Fruit fly (Drosophila melanogaster) whole organism, embryonic: ENCODE measurements around the gene scu.

Source experiments
- Antp ChIP-seq: fragments of 200-800 bp; sonication (Bioruptor generic); optimal IDR thresholded peaks from 3 replicates; lab custom pipeline; 2016; ENCODE audit warnings: missing biosample characterization, missing genetic modification characterization
- BEAF-32 ChIP-seq: fragments of 200-800 bp; sonication (Bioruptor generic); optimal IDR thresholded peaks from 3 replicates; lab custom pipeline; 2017; ENCODE audit warnings: missing biosample characterization, missing genetic modification characterization, mild to moderate bottlenecking, moderate library complexity, missing genetic modification reagents
- CG17186 ChIP-seq: fragments of 200-800 bp; sonication (Bioruptor generic); optimal IDR thresholded peaks from 3 replicates; lab custom pipeline; 2017; ENCODE audit warnings: missing biosample characterization, missing genetic modification reagents, missing genetic modification characterization
- CG4360 ChIP-seq: fragments of 200-800 bp; sonication (Bioruptor generic); IDR thresholded peaks from 2 replicates; pipeline ENCODE4 v1.3.6; 2022; ENCODE audit warnings: missing biosample characterization, missing genetic modification characterization
- CTCF ChIP-seq: fragments of 200-800 bp; sonication (Bioruptor generic); optimal IDR thresholded peaks from 2 replicates; lab custom pipeline; 2017; ENCODE audit warnings: missing biosample characterization, mild to moderate bottlenecking, missing genetic modification characterization, moderate library complexity
- Dip3 ChIP-seq: fragments of 200-800 bp; sonication (Bioruptor generic); optimal IDR thresholded peaks from 3 replicates; lab custom pipeline; 2016; ENCODE audit warnings: missing biosample characterization, missing genetic modification characterization
- E2f2 ChIP-seq: fragments of 200-800 bp; sonication (Bioruptor generic); IDR thresholded peaks from 2 replicates; pipeline ENCODE4 v1.3.6; 2022; ENCODE audit warnings: missing biosample characterization, missing genetic modification characterization
- MBD-R2 ChIP-seq: fragments of 200-800 bp; sonication (Bioruptor generic); IDR thresholded peaks from 2 replicates; pipeline ENCODE4 v1.3.6; 2022; ENCODE audit warnings: missing biosample characterization, missing genetic modification characterization
- Neu2 ChIP-seq: fragments of 200-800 bp; sonication (Bioruptor generic); optimal IDR thresholded peaks from 3 replicates; lab custom pipeline; 2016; ENCODE audit warnings: missing biosample characterization, missing genetic modification characterization, borderline replicate concordance
- cwo ChIP-seq: fragments of 200-800 bp; sonication (Bioruptor generic); optimal IDR thresholded peaks from 3 replicates; lab custom pipeline; 2017; ENCODE audit warnings: missing biosample characterization, missing genetic modification characterization, mild to moderate bottlenecking, moderate library complexity, missing genetic modification reagents
- ind ChIP-seq: fragments of 200-800 bp; sonication (Bioruptor generic); optimal IDR thresholded peaks from 3 replicates; lab custom pipeline; 2016; ENCODE audit warnings: missing biosample characterization, missing genetic modification characterization
- mirr ChIP-seq: fragments of 200-800 bp; sonication (Bioruptor generic); optimal IDR thresholded peaks from 3 replicates; lab custom pipeline; 2018; ENCODE audit warnings: missing biosample characterization, mild to moderate bottlenecking, missing genetic modification characterization
- peb ChIP-seq: fragments of 200-800 bp; sonication (Bioruptor generic); IDR thresholded peaks from 2 replicates; pipeline ENCODE4 v1.3.6; 2022; ENCODE audit warnings: missing biosample characterization, missing genetic modification characterization
- run ChIP-seq: fragments of 200-800 bp; sonication (Bioruptor generic); optimal IDR thresholded peaks from 3 replicates; lab custom pipeline; 2018; ENCODE audit warnings: missing biosample characterization, mild to moderate bottlenecking, missing genetic modification characterization

- TF ChIP-seq Dip3 (GFP tag; lab: Kevin White, UChicago), result peak; percentile 83
- TF ChIP-seq MBD-R2 (GFP tag; lab: Robert Waterston, UW), result peak; percentile 68
- peak; percentile 13 for TF ChIP-seq mirr (GFP tag; lab: Kevin White, UChicago)
- TF ChIP-seq Antp (GFP tag; lab: Kevin White, UChicago), result peak; percentile 65
- peak; percentile 48 for TF ChIP-seq cwo (GFP tag; lab: Kevin White, UChicago)
- TF ChIP-seq ind, result peak; percentile 82
- peak; percentile 48; the same call in 1 of the 2 replicates for TF ChIP-seq peb (GFP tag; lab: Robert Waterston, UW)
- no peak for TF ChIP-seq CG4360 (GFP tag; lab: Robert Waterston, UW)
- TF ChIP-seq BEAF-32 (GFP tag; lab: Kevin White, UChicago), result peak; percentile 53
- no peak for TF ChIP-seq Neu2
- TF ChIP-seq run (tag; lab: Kevin White, UChicago), result peak; percentile 3
- peak; percentile 90 for TF ChIP-seq CG17186 (GFP tag; lab: Kevin White, UChicago)
- peak; percentile 66 for TF ChIP-seq E2f2 (GFP tag; lab: Robert Waterston, UW)
- no peak for TF ChIP-seq CTCF (GFP tag; lab: Kevin White, UChicago)
These were observed 5.6 kb upstream of the scu start, which contains the start of gene Ada3 for dm6 chrX:18085470-18085797.
